Fruit fly (Drosophila melanogaster) whole organism, wandering third instar larva: ENCODE data around the gene CG17806.

Source experiments
- Dfd ChIP-seq: fragments of >200 bp; optimal IDR thresholded peaks from 2 replicates; lab custom pipeline; 2017; ENCODE audit warnings: missing biosample characterization, missing genetic modification characterization
- Mio ChIP-seq: sonication (Bioruptor generic); optimal IDR thresholded peaks from 2 replicates; lab custom pipeline; 2016; ENCODE audit warnings: missing biosample characterization, missing genetic modification characterization
- dsf ChIP-seq: sonication (Bioruptor generic); optimal IDR thresholded peaks from 2 replicates; lab custom pipeline; 2016; ENCODE audit warnings: missing biosample characterization, missing genetic modification characterization, borderline replicate concordance

dm6 chr3R:17776952-17777407 is 26.1 kb downstream of the CG17806 start:
- TF ChIP-seq dsf (GFP tag; lab: Kevin White, UChicago): no peak
- TF ChIP-seq Dfd: no peak
- no peak for TF ChIP-seq Mio (GFP tag; lab: Kevin White, UChicago)
